Worm (Caenorhabditis elegans): Measurements from ENCODE around the gene eif-2Balpha.

- TF ChIP-seq C17E4.6 (GFP tag; IDR thresholded peaks at IDR 0.05): no peak
- no peak for TF ChIP-seq nfya-2 (GFP tag; IDR thresholded peaks at IDR 0.05)
- no peak for TF ChIP-seq zim-3 (tag; optimal IDR thresholded peaks at IDR 0.05)
- no peak for TF ChIP-seq nhr-90 (tag; optimal IDR thresholded peaks at IDR 0.05)
Observed at ce11 chrIII:9501072-9501471, 41.8 kb upstream of the eif-2Balpha start.

Data from whole organism, young adult.